Worm (Caenorhabditis elegans) whole organism, early embryonic: Measurements from ENCODE around the gene H39E20.1.
A peak's percentile ranks its signal among the peaks of the same experiment; 100 is the strongest.

Source experiments
- B0310.2 ChIP-seq: sonication (generic microtip); optimal IDR thresholded peaks from 2 replicates; lab custom pipeline; 2016; ENCODE audit warnings: mild to moderate bottlenecking, missing genetic modification characterization, missing compliant biosample characterization
- F13C5.2 ChIP-seq: sonication (generic microtip); optimal IDR thresholded peaks from 2 replicates; lab custom pipeline; 2017; ENCODE audit warnings: mild to moderate bottlenecking, missing genetic modification characterization, inconsistent platforms, missing compliant biosample characterization
- aly-1 ChIP-seq: sonication (generic microtip); optimal IDR thresholded peaks from 2 replicates; lab custom pipeline; 2016; ENCODE audit warnings: missing genetic modification characterization, missing compliant biosample characterization
- ama-1 ChIP-seq: fragments of 150-350 bp; optimal IDR thresholded peaks from 2 replicates; lab custom pipeline; 2014
- ceh-13 ChIP-seq: fragments of 200-800 bp; sonication (Bioruptor generic); optimal IDR thresholded peaks from 2 replicates; lab custom pipeline; 2018; ENCODE audit warnings: mild to moderate bottlenecking, missing genetic modification characterization, missing compliant biosample characterization
- ceh-36 ChIP-seq: sonication (generic microtip); optimal IDR thresholded peaks from 2 replicates; lab custom pipeline; 2016; ENCODE audit warnings: missing genetic modification characterization, inconsistent platforms, missing compliant biosample characterization
- ets-7 ChIP-seq: sonication (generic microtip); optimal IDR thresholded peaks from 2 replicates; lab custom pipeline; 2016; ENCODE audit warnings: missing genotype, missing genetic modification characterization, missing compliant biosample characterization
- flt-1 ChIP-seq: fragments of 200-800 bp; sonication (Bioruptor generic); IDR thresholded peaks from 2 replicates; pipeline ENCODE4 v1.3.6; 2022; ENCODE audit warnings: missing genetic modification characterization, missing compliant biosample characterization
- hmbx-1 ChIP-seq: sonication (generic microtip); optimal IDR thresholded peaks from 2 replicates; lab custom pipeline; 2016; ENCODE audit warnings: mild to moderate bottlenecking, missing genetic modification characterization, missing compliant biosample characterization
- hmg-4 ChIP-seq: fragments of 200-800 bp; sonication (Bioruptor generic); optimal IDR thresholded peaks from 2 replicates; lab custom pipeline; 2018; ENCODE audit warnings: mild to moderate bottlenecking, missing genetic modification characterization, missing compliant biosample characterization
- hnd-1 ChIP-seq: sonication (generic microtip); optimal IDR thresholded peaks from 2 replicates; lab custom pipeline; 2016; ENCODE audit warnings: missing genetic modification characterization, missing compliant biosample characterization
- pes-1 ChIP-seq: fragments of 200-800 bp; sonication (Bioruptor generic); IDR thresholded peaks from 2 replicates; pipeline ENCODE4 v1.3.6; 2022; ENCODE audit warnings: missing genetic modification reagents, missing genetic modification characterization, missing compliant biosample characterization
- scrt-1 ChIP-seq: fragments of 200-800 bp; sonication (Bioruptor generic); IDR thresholded peaks from 2 replicates; pipeline ENCODE4 v1.3.6; 2022; ENCODE audit warnings: missing genetic modification characterization, missing compliant biosample characterization
- sea-1 ChIP-seq: fragments of 200-800 bp; sonication (Bioruptor generic); conservative IDR thresholded peaks from 2 replicates; pipeline ENCODE4 v1.3.6; 2022; ENCODE audit warnings: missing genetic modification characterization, missing compliant biosample characterization
- tbx-11 ChIP-seq: fragments of 200-800 bp; sonication (Bioruptor generic); IDR thresholded peaks from 2 replicates; pipeline ENCODE4 v1.3.6; 2022; ENCODE audit warnings: missing genetic modification characterization, missing compliant biosample characterization
- tbx-37 ChIP-seq: fragments of 200-800 bp; sonication (Bioruptor generic); conservative IDR thresholded peaks from 2 replicates; pipeline ENCODE4 v1.3.6; 2022; ENCODE audit warnings: missing genetic modification reagents, missing genetic modification characterization, missing compliant biosample characterization
- tra-4 ChIP-seq: sonication (generic microtip); optimal IDR thresholded peaks from 2 replicates; lab custom pipeline; 2017; ENCODE audit warnings: missing genetic modification characterization, missing compliant biosample characterization

Gene H39E20.1

ce11 chrX:1389382-1389983 is 7.9 kb downstream of the H39E20.1 start:
- TF ChIP-seq sea-1 (GFP tag; lab: Robert Waterston, UW) (no peak), ama-1 (lab: Kevin White, UChicago) (no peak), tbx-37 (no peak), tra-4 (tag; lab: Kevin White, UChicago) (no peak), ets-7 (no peak), tbx-11 (GFP tag; lab: Robert Waterston, UW) (no peak), aly-1 (tag; lab: Kevin White, UChicago) (no peak), flt-1 (GFP tag; lab: Robert Waterston, UW) (no peak), ceh-13 (GFP tag; lab: Kevin White, UChicago) (no peak), F13C5.2 (tag; lab: Kevin White, UChicago) (no peak), B0310.2 (no peak), ceh-36 (tag; lab: Kevin White, UChicago) (no peak), hnd-1 (tag; lab: Kevin White, UChicago) (no peak), pes-1 (GFP tag; lab: Robert Waterston, UW) (no peak)

- TF ChIP-seq tbx-11 (GFP tag; lab: Robert Waterston, UW) (no peak), B0310.2 (no peak), ets-7 (no peak), sea-1 (GFP tag; lab: Robert Waterston, UW) (no peak; the same call in 1 of the 2 replicates), ceh-36 (tag; lab: Kevin White, UChicago) (no peak), aly-1 (tag; lab: Kevin White, UChicago) (no peak)
These were observed 10.5 kb downstream of the H39E20.1 start, which contains the start of gene F56C3.1 for ce11 chrX:1386893-1387367. F56C3.1 (plus strand) TSS chrX:1387317.

- no peak for TF ChIP-seq pes-1 (GFP tag; lab: Robert Waterston, UW)
- no peak for TF ChIP-seq ets-7
- TF ChIP-seq sea-1 (GFP tag; lab: Robert Waterston, UW): no peak
- TF ChIP-seq tbx-37: no peak
- no peak for TF ChIP-seq flt-1 (GFP tag; lab: Robert Waterston, UW)
- TF ChIP-seq hmbx-1 (tag; lab: Kevin White, UChicago): no peak
- TF ChIP-seq ama-1 (lab: Kevin White, UChicago): no peak
- no peak for TF ChIP-seq F13C5.2 (tag; lab: Kevin White, UChicago)
- no peak for TF ChIP-seq hnd-1 (tag; lab: Kevin White, UChicago)
- TF ChIP-seq tbx-11 (GFP tag; lab: Robert Waterston, UW): no peak
- TF ChIP-seq tra-4 (tag; lab: Kevin White, UChicago): no peak
- TF ChIP-seq hmg-4 (GFP tag; lab: Kevin White, UChicago): no peak
- TF ChIP-seq scrt-1 (GFP tag; lab: Robert Waterston, UW): no peak
These were observed 12.9 kb downstream of the H39E20.1 start, which contains the start of gene F56C3.8 for ce11 chrX:1384538-1384937. F56C3.8 (minus strand) TSS chrX:1384638.

ce11 chrX:1383546-1383945 is 13.9 kb downstream of the H39E20.1 start:
- TF ChIP-seq scrt-1 (GFP tag; lab: Robert Waterston, UW) (no peak), B0310.2 (no peak), flt-1 (GFP tag; lab: Robert Waterston, UW) (no peak), hmg-4 (GFP tag; lab: Kevin White, UChicago) (no peak), ama-1 (lab: Kevin White, UChicago) (no peak), sea-1 (GFP tag; lab: Robert Waterston, UW) (no peak), ceh-36 (tag; lab: Kevin White, UChicago) (no peak), F13C5.2 (tag; lab: Kevin White, UChicago) (no peak)

ce11 chrX:1381565-1381964 is 15.9 kb downstream of the H39E20.1 start, which contains the start of gene F56C3.10:
F56C3.10 (minus strand) TSS chrX:1381665.
- TF ChIP-seq tbx-37 (no peak), ceh-13 (GFP tag; lab: Kevin White, UChicago) (no peak), tra-4 (tag; lab: Kevin White, UChicago) (no peak), aly-1 (tag; lab: Kevin White, UChicago) (no peak), tbx-11 (GFP tag; lab: Robert Waterston, UW) (no peak), ama-1 (lab: Kevin White, UChicago) (no peak), hmg-4 (GFP tag; lab: Kevin White, UChicago) (no peak), pes-1 (GFP tag; lab: Robert Waterston, UW) (no peak), scrt-1 (GFP tag; lab: Robert Waterston, UW) (no peak), flt-1 (GFP tag; lab: Robert Waterston, UW) (no peak), hnd-1 (tag; lab: Kevin White, UChicago) (no peak), B0310.2 (no peak), ets-7 (no peak), hmbx-1 (tag; lab: Kevin White, UChicago) (no peak), F13C5.2 (tag; lab: Kevin White, UChicago) (no peak), ceh-36 (tag; lab: Kevin White, UChicago) (no peak), sea-1 (GFP tag; lab: Robert Waterston, UW) (no peak)

DNA sequence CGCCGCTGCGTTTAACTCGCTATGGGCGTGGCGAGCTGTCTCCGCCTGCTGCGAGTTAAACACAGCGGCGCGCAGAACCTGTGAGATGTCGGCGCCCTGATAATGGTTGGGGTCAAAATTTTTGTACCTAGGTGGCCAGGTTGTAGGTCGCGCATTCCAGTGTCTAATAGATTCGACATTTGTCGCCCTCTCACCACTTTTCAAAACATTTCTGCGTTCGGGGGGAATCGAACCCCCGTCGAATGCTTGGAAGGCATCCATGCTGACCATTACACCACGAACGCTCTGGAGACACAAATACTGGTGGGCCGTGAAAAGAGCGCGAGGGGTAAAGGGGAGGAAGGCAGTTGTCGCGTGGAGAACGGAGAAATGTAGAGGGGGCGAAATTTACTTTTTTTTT is 18.0 kb downstream of the H39E20.1 start:
- TF ChIP-seq ama-1 (lab: Kevin White, UChicago) (no peak), hnd-1 (tag; lab: Kevin White, UChicago) (peak; percentile 73), flt-1 (GFP tag; lab: Robert Waterston, UW) (peak; percentile 90), B0310.2 (peak; percentile 60), tbx-37 (peak; percentile 81), tbx-11 (GFP tag; lab: Robert Waterston, UW) (peak; percentile 93), aly-1 (tag; lab: Kevin White, UChicago) (peak; percentile 91), tra-4 (tag; lab: Kevin White, UChicago) (peak; percentile 59), sea-1 (GFP tag; lab: Robert Waterston, UW) (peak; percentile 89), hmbx-1 (tag; lab: Kevin White, UChicago) (peak; percentile 31), F13C5.2 (tag; lab: Kevin White, UChicago) (peak; percentile 84), ceh-13 (GFP tag; lab: Kevin White, UChicago) (peak; percentile 75), hmg-4 (GFP tag; lab: Kevin White, UChicago) (peak; percentile 90), ceh-36 (tag; lab: Kevin White, UChicago) (peak; percentile 75), ets-7 (peak; percentile 71), scrt-1 (GFP tag; lab: Robert Waterston, UW) (peak; percentile 94), pes-1 (GFP tag; lab: Robert Waterston, UW) (peak; percentile 90)
